Fruit fly (Drosophila melanogaster): ENCODE data around the gene CG5704.

The CG5704 gene

DNA sequence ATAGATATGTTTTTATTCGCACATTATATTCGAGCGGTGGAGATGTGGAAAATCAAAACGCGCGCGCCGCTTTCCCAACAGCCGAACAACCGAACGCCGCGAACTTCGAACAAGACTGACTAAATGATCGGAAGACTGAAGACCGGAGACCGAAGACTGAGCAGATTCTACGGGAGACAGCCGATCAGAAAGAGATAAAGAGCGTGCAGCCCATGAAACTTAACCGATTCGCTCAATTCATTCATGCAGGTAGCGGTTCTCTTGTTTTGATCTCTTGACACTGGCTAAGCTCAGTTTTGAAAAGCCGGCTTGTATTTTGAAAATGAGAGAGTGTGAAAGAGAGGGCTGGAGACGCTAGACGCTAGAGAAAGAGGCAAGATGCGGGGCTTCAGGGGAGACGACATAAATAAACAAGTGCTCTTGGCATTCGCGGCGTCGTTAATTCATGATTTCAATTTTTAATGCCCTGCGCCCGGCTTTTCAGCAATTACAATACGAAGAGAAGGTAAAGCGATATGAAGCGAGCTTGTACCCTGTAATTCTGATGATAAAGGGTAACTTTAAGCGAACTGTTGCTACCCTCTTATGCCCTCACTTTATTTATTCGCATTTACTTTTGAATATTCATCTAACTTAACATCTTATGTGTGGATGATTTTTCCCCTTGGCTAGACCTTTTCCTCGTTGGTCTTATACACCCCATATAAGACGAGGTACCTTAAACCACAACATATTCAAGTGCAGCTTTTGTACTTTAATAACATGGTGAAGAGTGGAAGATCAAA lies 19.0 kb downstream of the CG5704 start, which contains the start of gene zormin (continued):
- TF ChIP-seq Drgx (GFP tag; IDR thresholded peaks at IDR 0.05) (peak; percentile 49; the same call in 1 of the 2 replicates), Usf (GFP tag; optimal IDR thresholded peaks at IDR 0.05) (no peak), sd (tag; optimal IDR thresholded peaks at IDR 0.05) (no peak), CG10565 (GFP tag; optimal IDR thresholded peaks at IDR 0.05) (no peak), CG12299 (tag; optimal IDR thresholded peaks at IDR 0.05) (no peak), gcm2 (GFP tag; optimal IDR thresholded peaks at IDR 0.05) (no peak), sisA (GFP tag; IDR thresholded peaks at IDR 0.05) (peak; percentile 75), Max (GFP tag; optimal IDR thresholded peaks at IDR 0.05) (no peak), row (GFP tag; IDR thresholded peaks at IDR 0.05) (peak; percentile 53; the same call in 2 of the 3 replicates), odd (GFP tag; optimal IDR thresholded peaks at IDR 0.05) (no peak), CG1603 (tag; optimal IDR thresholded peaks at IDR 0.05) (peak; percentile 39), Aef1 (GFP tag; IDR thresholded peaks at IDR 0.05) (peak; percentile 16; the same call in 1 of the 3 replicates), vvl (GFP tag; IDR thresholded peaks at IDR 0.05) (peak; percentile 69), hbn (GFP tag; IDR thresholded peaks at IDR 0.05; ENCODE audit: partially characterized antibody) (peak; percentile 35), mld (GFP tag; IDR thresholded peaks at IDR 0.05; ENCODE audit: partially characterized antibody) (no peak), pum (GFP tag; optimal IDR thresholded peaks at IDR 0.05) (peak; percentile 33), chinmo (GFP tag; IDR thresholded peaks at IDR 0.05; ENCODE audit: partially characterized antibody) (peak; percentile 80; the same call in 2 of the 4 replicates), Six4 (GFP tag; optimal IDR thresholded peaks at IDR 0.05) (peak; percentile 14), so (GFP tag; IDR thresholded peaks at IDR 0.05) (0 out of 3 replicates have a peak, but pooled peaks have one; percentile 10), kah (GFP tag; optimal IDR thresholded peaks at IDR 0.05) (no peak), mam (GFP tag; optimal IDR thresholded peaks at IDR 0.05) (peak; percentile 20), phol (tag; optimal IDR thresholded peaks at IDR 0.05) (peak; percentile 55), Hr78 (GFP tag; optimal IDR thresholded peaks at IDR 0.05) (no peak), CG6765 (GFP tag; optimal IDR thresholded peaks at IDR 0.05) (no peak), CG4360 (GFP tag; IDR thresholded peaks at IDR 0.05) (0 out of 2 replicates have a peak, but pooled peaks have one; percentile 5), CG18619 (GFP tag; optimal IDR thresholded peaks at IDR 0.05) (no peak), CG31441 (GFP tag; IDR thresholded peaks at IDR 0.05) (0 out of 2 replicates have a peak, but pooled peaks have one; percentile 19), Pdp1 (GFP tag; optimal IDR thresholded peaks at IDR 0.05) (peak; percentile 22 to 26), CG10543 (GFP tag; optimal IDR thresholded peaks at IDR 0.05) (peak; percentile 41), CG5180 (GFP tag; optimal IDR thresholded peaks at IDR 0.05) (peak; percentile 95), CG10979 (tag; optimal IDR thresholded peaks at IDR 0.05) (peak; percentile 19), CG17186 (GFP tag; optimal IDR thresholded peaks at IDR 0.05) (no peak), onecut (GFP tag; IDR thresholded peaks at IDR 0.05) (peak; percentile 7), tin (GFP tag; optimal IDR thresholded peaks at IDR 0.05) (peak; percentile 16), ERR (GFP tag; optimal IDR thresholded peaks at IDR 0.05) (no peak), C15 (GFP tag; IDR thresholded peaks at IDR 0.05) (no peak), CG18599 (GFP tag; optimal IDR thresholded peaks at IDR 0.05) (peak; percentile 7), prd (optimal IDR thresholded peaks at IDR 0.05) (no peak), prd (GFP tag; IDR thresholded peaks at IDR 0.05) (0 out of 3 replicates have a peak, but pooled peaks have one; percentile 23), en (GFP tag; optimal IDR thresholded peaks at IDR 0.05) (no peak), yki (optimal IDR thresholded peaks at IDR 0.05) (peak; percentile 56), CTCF (GFP tag; optimal IDR thresholded peaks at IDR 0.05) (no peak), E2f2 (GFP tag; IDR thresholded peaks at IDR 0.05) (peak; percentile 13; the same call in 1 of the 2 replicates), D19A (tag; optimal IDR thresholded peaks at IDR 0.05) (peak; percentile 10), CG17361 (GFP tag; IDR thresholded peaks at IDR 0.05) (0 out of 3 replicates have a peak, but pooled peaks have one; percentile 26), CG9215 (GFP tag; IDR thresholded peaks at IDR 0.05) (no peak), Blimp-1 (GFP tag; optimal IDR thresholded peaks at IDR 0.05) (peak; percentile 41), chm (GFP tag; IDR thresholded peaks at IDR 0.05) (0 out of 2 replicates have a peak, but pooled peaks have one; percentile 10), CG8290 (GFP tag; optimal IDR thresholded peaks at IDR 0.05) (no peak), CG8290 (tag; optimal IDR thresholded peaks at IDR 0.05) (peak in 1 of 2 experiments; percentile 21)

All from whole organism, embryonic.